Worm (Caenorhabditis elegans) whole organism, L4/young adult: ENCODE results near the gene F26D10.13.

Source experiments
- dao-5 ChIP-seq: sonication (generic microtip); optimal IDR thresholded peaks from 2 replicates; lab custom pipeline; 2016; ENCODE audit warnings: missing genotype, missing genetic modification characterization, moderate library complexity, missing compliant biosample characterization
- him-1 ChIP-seq: sonication (generic microtip); optimal IDR thresholded peaks from 2 replicates; lab custom pipeline; 2016; ENCODE audit warnings: missing genotype, missing genetic modification reagents, missing genetic modification characterization, missing compliant biosample characterization

- TF ChIP-seq dao-5 (tag; lab: Kevin White, UChicago) (no peak), him-1 (tag; lab: Kevin White, UChicago) (no peak)
Measured at ce11 chrIV:17245200-17245599, 19.4 kb downstream of the F26D10.13 start, which contains the start of gene ZK550.2.
